Worm (Caenorhabditis elegans) whole organism, L1 larva: ENCODE data around the gene phf-30.
A peak's percentile ranks its signal among the peaks of the same experiment; 100 is the strongest.

Experiments used
- C04F5.9 ChIP-seq: sonication (generic microtip); optimal IDR thresholded peaks from 2 replicates; lab custom pipeline; 2016; ENCODE audit warnings: missing genetic modification characterization, missing compliant biosample characterization
- alr-1 ChIP-seq: fragments of 200-800 bp; sonication (Bioruptor generic); optimal IDR thresholded peaks from 2 replicates; lab custom pipeline; 2018; ENCODE audit warnings: borderline replicate concordance, mild to moderate bottlenecking, missing genetic modification characterization, missing compliant biosample characterization
- blmp-1 ChIP-seq: fragments of 150-350 bp; optimal IDR thresholded peaks from 2 replicates; lab custom pipeline; 2014; ENCODE audit warnings: missing biosample characterization, missing genetic modification characterization
- ceh-82 ChIP-seq, 3 experiments: fragments of 150-350 bp in 1 of 3; sonication (generic microtip) in 2 of 3; optimal IDR thresholded peaks; 2 replicates each; lab custom pipeline; 2014 to 2017; ENCODE audit warnings: missing biosample characterization in 3 of 3, missing genetic modification characterization in 3 of 3
- dsc-1 ChIP-seq: sonication (generic microtip); optimal IDR thresholded peaks from 2 replicates; lab custom pipeline; 2016; ENCODE audit warnings: mild to moderate bottlenecking, missing genetic modification characterization, missing compliant biosample characterization
- efl-1 ChIP-seq, 4 experiments: fragments of 150-350 bp; optimal IDR thresholded peaks in 3 of 4; peaks in 1 of 4; 1 replicate in 1 of 4; 2 replicates in 3 of 4; lab custom pipeline; 2014; ENCODE audit warnings: missing biosample characterization in 2 of 4, missing genetic modification characterization in 2 of 4, missing genetic modification reagents in 2 of 4
- egl-13 ChIP-seq: sonication (generic microtip); optimal IDR thresholded peaks from 2 replicates; lab custom pipeline; 2016; ENCODE audit warnings: missing genotype, missing genetic modification reagents, missing genetic modification characterization, missing compliant biosample characterization
- elt-2 ChIP-seq: sonication (generic microtip); optimal IDR thresholded peaks from 2 replicates; lab custom pipeline; 2016; ENCODE audit warnings: missing genetic modification characterization, mild to moderate bottlenecking, inconsistent platforms, missing compliant biosample characterization, missing genetic modification reagents
- elt-3 ChIP-seq, 6 experiments: fragments of 150-350 bp in 1 of 6; sonication (generic microtip); optimal IDR thresholded peaks; 2 replicates each; lab custom pipeline; 2017 to 2018; ENCODE audit warnings: missing biosample characterization in 6 of 6, missing genetic modification characterization in 6 of 6, inconsistent platforms in 1 of 6
- fkh-8 ChIP-seq: sonication (generic microtip); optimal IDR thresholded peaks from 2 replicates; lab custom pipeline; 2016; ENCODE audit warnings: mild to moderate bottlenecking, missing genetic modification characterization, missing compliant biosample characterization
- fos-1 ChIP-seq: fragments of 150-350 bp; optimal IDR thresholded peaks from 2 replicates; lab custom pipeline; 2014; ENCODE audit warnings: missing biosample characterization, missing genetic modification characterization
- irx-1 ChIP-seq: sonication (generic microtip); optimal IDR thresholded peaks from 2 replicates; lab custom pipeline; 2016; ENCODE audit warnings: missing genetic modification characterization, missing compliant biosample characterization
- lin-14 ChIP-seq: fragments of 200-800 bp; sonication (Bioruptor generic); optimal IDR thresholded peaks from 2 replicates; lab custom pipeline; 2018; ENCODE audit warnings: mild to moderate bottlenecking, missing genetic modification characterization, moderate library complexity, missing compliant biosample characterization
- lin-35 ChIP-seq, 2 experiments: fragments of 150-350 bp; optimal IDR thresholded peaks; 2 replicates each; lab custom pipeline; 2014; ENCODE audit warnings: missing biosample characterization in 2 of 2, missing genetic modification characterization in 2 of 2, missing genetic modification reagents in 2 of 2
- lir-3 ChIP-seq: sonication (generic microtip); optimal IDR thresholded peaks from 2 replicates; lab custom pipeline; 2016; ENCODE audit warnings: mild to moderate bottlenecking, missing genetic modification characterization, moderate library complexity, missing compliant biosample characterization; ENCODE audit not compliant: poor library complexity
- lsy-2 ChIP-seq, 2 experiments: fragments of 150-350 bp; optimal IDR thresholded peaks; 2 replicates each; lab custom pipeline; 2014; ENCODE audit warnings: missing biosample characterization in 2 of 2, missing genetic modification characterization in 2 of 2
- mdl-1 ChIP-seq, 2 experiments: fragments of 150-350 bp; optimal IDR thresholded peaks; 2 replicates each; lab custom pipeline; 2014 to 2017; ENCODE audit warnings: missing biosample characterization in 2 of 2, missing genetic modification characterization in 2 of 2, inconsistent platforms in 1 of 2
- mef-2 ChIP-seq: fragments of 150-350 bp; optimal IDR thresholded peaks from 2 replicates; lab custom pipeline; 2014; ENCODE audit warnings: missing biosample characterization, missing genetic modification characterization
- mep-1 ChIP-seq: fragments of 150-350 bp; optimal IDR thresholded peaks from 2 replicates; lab custom pipeline; 2014; ENCODE audit warnings: missing biosample characterization, missing genetic modification characterization
- nhr-19 ChIP-seq: fragments of 200-800 bp; sonication (Bioruptor generic); conservative IDR thresholded peaks from 2 replicates; pipeline ENCODE4 v1.3.6; 2022; ENCODE audit warnings: missing genetic modification characterization, missing compliant biosample characterization
- nhr-20 ChIP-seq: sonication (generic microtip); optimal IDR thresholded peaks from 2 replicates; lab custom pipeline; 2016; ENCODE audit warnings: mild to moderate bottlenecking, missing genetic modification characterization, missing compliant biosample characterization
- nhr-47 ChIP-seq: sonication (generic microtip); optimal IDR thresholded peaks from 2 replicates; lab custom pipeline; 2016; ENCODE audit warnings: mild to moderate bottlenecking, missing genetic modification characterization, moderate library complexity, missing compliant biosample characterization
- nhr-71 ChIP-seq: sonication (generic microtip); optimal IDR thresholded peaks from 2 replicates; lab custom pipeline; 2016; ENCODE audit warnings: mild to moderate bottlenecking, missing genetic modification characterization, moderate library complexity, missing compliant biosample characterization
- nhr-85 ChIP-seq: sonication (generic microtip); peaks from one replicate; lab custom pipeline; 2016; ENCODE audit warnings: missing genetic modification characterization, inconsistent platforms, missing compliant biosample characterization
- pag-3 ChIP-seq: sonication (generic microtip); optimal IDR thresholded peaks from 2 replicates; lab custom pipeline; 2017; ENCODE audit warnings: missing genetic modification characterization, mild to moderate bottlenecking, missing compliant biosample characterization, antibody characterized with exemption, borderline replicate concordance; ENCODE audit not compliant: insufficient read depth
- rnt-1 ChIP-seq: sonication (generic microtip); optimal IDR thresholded peaks from 2 replicates; lab custom pipeline; 2016; ENCODE audit warnings: mild to moderate bottlenecking, missing genetic modification characterization, moderate library complexity, missing compliant biosample characterization
- snpc-4 ChIP-seq: fragments of 150-350 bp; optimal IDR thresholded peaks from 2 replicates; lab custom pipeline; 2014; ENCODE audit warnings: missing biosample characterization, missing genetic modification characterization
- snu-23 ChIP-seq: sonication (generic microtip); optimal IDR thresholded peaks from 2 replicates; lab custom pipeline; 2016; ENCODE audit warnings: missing genetic modification characterization, missing compliant biosample characterization
- sptf-1 ChIP-seq: fragments of 150-350 bp; optimal IDR thresholded peaks from 2 replicates; lab custom pipeline; 2014; ENCODE audit warnings: missing biosample characterization, missing genetic modification characterization
- swsn-7 ChIP-seq: sonication (generic microtip); optimal IDR thresholded peaks from 2 replicates; lab custom pipeline; 2016; ENCODE audit warnings: missing genetic modification characterization, missing compliant biosample characterization
- tbx-2 ChIP-seq: sonication (generic microtip); optimal IDR thresholded peaks from 2 replicates; lab custom pipeline; 2016; ENCODE audit warnings: missing genetic modification characterization, missing compliant biosample characterization
- unc-130 ChIP-seq: fragments of 150-350 bp; optimal IDR thresholded peaks from 2 replicates; lab custom pipeline; 2017; ENCODE audit warnings: missing biosample characterization, missing genetic modification characterization, inconsistent platforms
- unc-62 ChIP-seq: fragments of 150-350 bp; optimal IDR thresholded peaks from 2 replicates; lab custom pipeline; 2014; ENCODE audit warnings: missing biosample characterization, missing genetic modification reagents, missing genetic modification characterization
- unc-86 ChIP-seq: sonication (generic microtip); optimal IDR thresholded peaks from 2 replicates; lab custom pipeline; 2016; ENCODE audit warnings: missing genetic modification characterization, missing compliant biosample characterization
- xbp-1 ChIP-seq: sonication (generic microtip); optimal IDR thresholded peaks from 2 replicates; lab custom pipeline; 2016; ENCODE audit warnings: missing genetic modification characterization, missing compliant biosample characterization
- zag-1 ChIP-seq: fragments of 150-350 bp; optimal IDR thresholded peaks from 2 replicates; lab custom pipeline; 2014; ENCODE audit warnings: missing biosample characterization, missing genetic modification characterization
- zip-4 ChIP-seq: fragments of 200-800 bp; sonication (Bioruptor generic); optimal IDR thresholded peaks from 2 replicates; lab custom pipeline; 2018; ENCODE audit warnings: mild to moderate bottlenecking, missing genetic modification characterization, moderate library complexity, missing compliant biosample characterization

Gene phf-30

ce11 chrV:8428585-8429414 is 40.0 kb upstream of the phf-30 start:
- TF ChIP-seq irx-1 (tag; lab: Kevin White, UChicago) (peak; percentile 7), zip-4 (GFP tag; lab: Kevin White, UChicago) (no peak), swsn-7 (peak; percentile 40), nhr-47 (tag; lab: Kevin White, UChicago) (peak; percentile 42), alr-1 (tag; lab: Kevin White, UChicago) (no peak), fos-1 (tag; lab: Kevin White, UChicago) (peak; percentile 21), lin-14 (GFP tag; lab: Kevin White, UChicago) (peak; percentile 78), lsy-2 (tag; optimal IDR thresholded peaks at IDR 0.05; lab: Kevin White, UChicago) (peak; percentile 6 to 24), unc-86 (peak; percentile 28), zag-1 (tag; lab: Kevin White, UChicago) (no peak), unc-130 (tag; lab: Kevin White, UChicago) (peak; percentile 5), unc-62 (GFP tag; lab: Kevin White, UChicago) (no peak), efl-1 (optimal IDR thresholded peaks at IDR 0.05; lab: Kevin White, UChicago) (peak; percentile 59 to 66), efl-1 (GFP tag; optimal IDR thresholded peaks at IDR 0.05 in 1 of 2; lab: Kevin White, UChicago) (no peak), lir-3 (tag; lab: Kevin White, UChicago) (no peak), snpc-4 (tag; lab: Kevin White, UChicago) (no peak), ceh-82 (tag; optimal IDR thresholded peaks at IDR 0.05; lab: Kevin White, UChicago) (peak in 2 of 3 experiments; percentile 12 to 34), mep-1 (peak; percentile 53), nhr-19 (GFP tag; lab: Robert Waterston, UW) (peak; percentile 41), nhr-85 (peak; percentile 53), dsc-1 (tag; lab: Kevin White, UChicago) (peak; percentile 64), tbx-2 (tag; lab: Kevin White, UChicago) (peak; percentile 22), snu-23 (GFP tag; lab: Kevin White, UChicago) (peak; percentile 34), nhr-20 (tag; lab: Kevin White, UChicago) (peak; percentile 3), xbp-1 (tag; lab: Kevin White, UChicago) (peak; percentile 10), fkh-8 (no peak), sptf-1 (no peak), C04F5.9 (tag; lab: Kevin White, UChicago) (no peak), rnt-1 (peak; percentile 69), mdl-1 (tag; optimal IDR thresholded peaks at IDR 0.05; lab: Kevin White, UChicago) (peak in 1 of 2 experiments; percentile 28), nhr-71 (peak; percentile 66), lin-35 (GFP tag; optimal IDR thresholded peaks at IDR 0.05; lab: Kevin White, UChicago) (peak in 1 of 2 experiments; percentile 11)

- TF ChIP-seq rnt-1 (peak; percentile 35), nhr-19 (GFP tag; lab: Robert Waterston, UW) (peak; percentile 37)
Measured at ce11 chrV:8431295-8431694, 37.5 kb upstream of the phf-30 start.

- TF ChIP-seq alr-1 (tag; lab: Kevin White, UChicago) (no peak), dsc-1 (tag; lab: Kevin White, UChicago) (no peak), egl-13 (tag; lab: Kevin White, UChicago) (no peak), lin-14 (GFP tag; lab: Kevin White, UChicago) (peak; percentile 78), elt-3 (tag; optimal IDR thresholded peaks at IDR 0.05; lab: Kevin White, UChicago) (peak in 1 of 6 experiments; percentile 41), snu-23 (GFP tag; lab: Kevin White, UChicago) (peak; percentile 26), nhr-20 (tag; lab: Kevin White, UChicago) (peak; percentile 32), elt-2 (tag; lab: Kevin White, UChicago) (peak; percentile 66), mep-1 (peak; percentile 42), nhr-85 (peak; percentile 6), mef-2 (no peak), blmp-1 (tag; lab: Kevin White, UChicago) (peak; percentile 69), pag-3 (tag; lab: Kevin White, UChicago) (peak; percentile 52), nhr-71 (peak; percentile 20), lin-35 (GFP tag; optimal IDR thresholded peaks at IDR 0.05; lab: Kevin White, UChicago) (peak in 1 of 2 experiments; percentile 36)
- TF ChIP-seq, all 84 proteins: peak for 11
Measured at ce11 chrV:8434400-8434827, 34.4 kb upstream of the phf-30 start.
